Fruit fly (Drosophila melanogaster): ENCODE results near the gene Osi20.

dm6 chr3R:6294046-6294445 is 45.8 kb upstream of the Osi20 start:
- TF ChIP-seq spab (GFP tag; optimal IDR thresholded peaks at IDR 0.05) = no peak
- TF ChIP-seq dac (GFP tag; optimal IDR thresholded peaks at IDR 0.05) = no peak

Data from whole organism, prepupa.